Worm (Caenorhabditis elegans) whole organism, L4 larva: ENCODE measurements around the gene set-11.

Experiments
- ZK546.5 ChIP-seq, 2 experiments: sonication (generic microtip); optimal IDR thresholded peaks; 2 replicates each; lab custom pipeline; 2017; ENCODE audit warnings: missing biosample characterization in 2 of 2, missing genetic modification characterization in 2 of 2
- aly-2 ChIP-seq: sonication (generic microtip); optimal IDR thresholded peaks from 2 replicates; lab custom pipeline; 2018; ENCODE audit warnings: missing biosample characterization, missing genetic modification characterization
- dve-1 ChIP-seq: sonication (generic microtip); optimal IDR thresholded peaks from 2 replicates; lab custom pipeline; 2017; ENCODE audit warnings: antibody characterized with exemption, mild to moderate bottlenecking, missing genetic modification characterization, missing compliant biosample characterization; ENCODE audit not compliant: insufficient read depth
- hlh-11 ChIP-seq: fragments of 200-800 bp; sonication (Bioruptor generic); optimal IDR thresholded peaks from 2 replicates; lab custom pipeline; 2018; ENCODE audit warnings: mild to moderate bottlenecking, missing genetic modification characterization, missing compliant biosample characterization
- jun-1 ChIP-seq: fragments of 150-350 bp; optimal IDR thresholded peaks from 2 replicates; lab custom pipeline; 2014; ENCODE audit warnings: missing biosample characterization, missing genetic modification reagents, missing genetic modification characterization
- lin-39 ChIP-seq: fragments of 150-350 bp; optimal IDR thresholded peaks from 2 replicates; lab custom pipeline; 2014; ENCODE audit warnings: missing biosample characterization, missing genetic modification reagents, missing genetic modification characterization
- mdl-1 ChIP-seq, 2 experiments: fragments of 150-350 bp in 1 of 2; sonication (generic microtip) in 1 of 2; optimal IDR thresholded peaks; 2 replicates each; lab custom pipeline; 2014 to 2017; ENCODE audit warnings: missing biosample characterization in 2 of 2, missing genetic modification characterization in 2 of 2
- mes-2 ChIP-seq: sonication (generic microtip); optimal IDR thresholded peaks from 2 replicates; lab custom pipeline; 2016; ENCODE audit warnings: missing genotype, mild to moderate bottlenecking, missing genetic modification characterization, missing compliant biosample characterization; ENCODE audit not compliant: poor library complexity, severe bottlenecking
- nhr-6 ChIP-seq: fragments of 150-350 bp; optimal IDR thresholded peaks from 2 replicates; lab custom pipeline; 2014; ENCODE audit warnings: missing biosample characterization, missing genetic modification characterization
- pha-4 ChIP-seq, 2 experiments: fragments of 150-350 bp in 1 of 2; fragments of 200-800 bp in 1 of 2; sonication (Bioruptor generic) in 1 of 2; IDR thresholded peaks in 1 of 2; optimal IDR thresholded peaks in 1 of 2; 2 replicates each; pipeline versions ENCODE4 v1.3.6 to Lab custom; 2014 to 2022; ENCODE audit warnings: missing genetic modification characterization in 2 of 2, missing genetic modification reagents in 2 of 2, missing biosample characterization in 1 of 2, missing compliant biosample characterization in 1 of 2
- pqm-1 ChIP-seq: sonication (generic microtip); optimal IDR thresholded peaks from 2 replicates; lab custom pipeline; 2017; ENCODE audit warnings: missing biosample characterization, missing genetic modification characterization
- unc-62 ChIP-seq, 3 experiments: fragments of 150-350 bp in 1 of 3; sonication (generic microtip); optimal IDR thresholded peaks in 2 of 3; peaks in 1 of 3; 1 replicate in 1 of 3; 2 replicates in 2 of 3; lab custom pipeline; 2014 to 2017; ENCODE audit warnings: missing biosample characterization in 3 of 3, missing genetic modification characterization in 3 of 3, missing genetic modification reagents in 3 of 3, missing genotype in 1 of 3
- vab-7 ChIP-seq: fragments of 200-800 bp; sonication (Bioruptor generic); IDR thresholded peaks from 2 replicates; pipeline ENCODE4 v1.3.6; 2022; ENCODE audit warnings: missing genetic modification reagents, missing genetic modification characterization, missing compliant biosample characterization

DNA sequence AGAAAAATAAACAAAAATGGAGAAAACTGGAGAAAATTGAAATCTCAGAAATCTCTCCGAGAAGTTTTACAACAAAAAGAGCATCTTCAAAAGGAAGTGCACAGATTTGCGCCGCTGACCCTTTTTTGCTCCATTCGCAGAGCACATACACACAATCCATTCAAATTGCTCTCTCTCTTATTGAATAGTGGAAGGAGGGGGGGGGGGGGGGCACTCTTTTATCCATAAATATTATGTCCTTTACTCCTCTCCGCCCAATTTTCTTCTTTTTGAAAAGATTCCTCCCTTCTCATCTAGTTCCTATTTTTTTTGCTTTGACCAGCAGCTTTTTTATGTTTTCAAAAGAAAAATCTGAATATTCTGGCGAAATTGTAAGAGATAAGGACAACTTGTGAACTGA lies 2.7 kb upstream of the set-11 start:
- TF ChIP-seq pqm-1 (tag; lab: Kevin White, UChicago) (no peak), lin-39 (no peak), vab-7 (no peak), ZK546.5 (tag; optimal IDR thresholded peaks at IDR 0.05; lab: Kevin White, UChicago) (no peak), pha-4 (GFP tag; IDR thresholded peaks at IDR 0.05; lab: Robert Waterston, UW) (no peak), pha-4 (tag; optimal IDR thresholded peaks at IDR 0.05; lab: Kevin White, UChicago) (no peak), hlh-11 (no peak), jun-1 (tag; lab: Kevin White, UChicago) (no peak), mdl-1 (tag; optimal IDR thresholded peaks at IDR 0.05; lab: Kevin White, UChicago) (no peak), mes-2 (tag; lab: Kevin White, UChicago) (no peak), aly-2 (no peak), dve-1 (tag; lab: Kevin White, UChicago) (no peak), nhr-6 (tag; lab: Kevin White, UChicago) (no peak), unc-62 (GFP tag; optimal IDR thresholded peaks at IDR 0.05 in 1 of 2; lab: Kevin White, UChicago) (no peak), unc-62 (tag; optimal IDR thresholded peaks at IDR 0.05; lab: Kevin White, UChicago) (no peak)
